Fruit fly (Drosophila melanogaster): ENCODE data around the gene Srx.

The Srx gene

DNA sequence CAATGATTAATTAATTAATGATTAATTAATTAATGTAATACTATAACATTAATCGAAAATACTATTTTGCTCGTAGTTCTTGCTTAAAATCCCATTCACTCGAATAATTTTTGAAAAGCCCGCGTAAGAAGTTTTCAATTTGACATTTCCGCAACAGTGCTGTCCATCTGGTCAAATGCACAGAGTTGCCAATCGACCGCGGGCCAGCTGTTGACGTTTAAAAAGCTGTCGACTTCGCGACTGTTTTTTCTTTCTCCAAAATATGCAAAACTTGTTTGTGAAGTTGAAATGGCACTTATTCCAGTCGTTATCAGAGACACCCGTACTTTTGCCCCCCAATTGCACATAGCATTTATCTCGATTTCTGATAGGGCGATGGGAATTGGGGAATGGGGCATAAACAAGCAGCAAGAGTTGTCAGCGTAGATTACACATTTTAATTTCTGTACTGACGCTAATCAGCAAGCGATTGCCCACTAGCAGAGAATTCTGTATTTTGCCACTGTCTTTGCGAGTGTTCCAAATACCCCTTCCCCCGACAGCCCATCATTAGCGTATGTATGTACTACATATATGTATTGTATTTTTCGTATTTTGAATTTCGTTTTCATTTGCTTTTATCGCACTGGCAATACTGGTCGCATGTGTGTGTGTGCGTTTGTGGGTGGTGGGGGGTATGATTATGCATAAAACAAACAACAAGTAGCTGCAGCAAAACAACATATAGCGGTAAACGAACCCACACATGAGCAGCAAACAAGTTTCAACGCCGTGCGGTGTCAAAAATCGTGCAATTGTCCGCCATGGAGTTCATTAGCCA lies at the start of gene Srx (continued):
- TF ChIP-seq HHEX (GFP tag; optimal IDR thresholded peaks at IDR 0.05) (peak; percentile 23), Taf1 (GFP tag; IDR thresholded peaks at IDR 0.05) (no peak), Sry-δ (GFP tag; optimal IDR thresholded peaks at IDR 0.05) (peak; percentile 21), Ada2b (GFP tag; IDR thresholded peaks at IDR 0.05) (no peak), CG4617 (GFP tag; optimal IDR thresholded peaks at IDR 0.05; ENCODE audit: borderline replicate concordance) (no peak), nom (GFP tag; optimal IDR thresholded peaks at IDR 0.05) (peak; percentile 37), CG4424 (GFP tag; optimal IDR thresholded peaks at IDR 0.05) (no peak), CrebB (tag; optimal IDR thresholded peaks at IDR 0.05) (peak; percentile 13), seq (GFP tag; IDR thresholded peaks at IDR 0.05) (no peak), ssp (GFP tag; IDR thresholded peaks at IDR 0.05) (no peak), CG12071 (GFP tag; optimal IDR thresholded peaks at IDR 0.05) (no peak), CG2202 (tag; optimal IDR thresholded peaks at IDR 0.05) (no peak), Aef1 (GFP tag; IDR thresholded peaks at IDR 0.05) (no peak), Asciz (GFP tag; optimal IDR thresholded peaks at IDR 0.05) (no peak), CG7839 (tag; optimal IDR thresholded peaks at IDR 0.05) (peak; percentile 24), CG4282 (GFP tag; optimal IDR thresholded peaks at IDR 0.05) (no peak), CG3065 (GFP tag; optimal IDR thresholded peaks at IDR 0.05) (no peak), esg (GFP tag; conservative IDR thresholded peaks at IDR 0.05) (no peak), D (optimal IDR thresholded peaks at IDR 0.05) (no peak), D (GFP tag; optimal IDR thresholded peaks at IDR 0.05) (no peak), CG13287 (GFP tag; IDR thresholded peaks at IDR 0.05; ENCODE audit: partially characterized antibody) (peak; percentile 14; the same call in 1 of the 2 replicates), HLH3B (GFP tag; IDR thresholded peaks at IDR 0.05) (no peak), Deaf1 (tag; optimal IDR thresholded peaks at IDR 0.05) (no peak), CG7745 (tag; optimal IDR thresholded peaks at IDR 0.05) (no peak), CG12942 (GFP tag; optimal IDR thresholded peaks at IDR 0.05) (no peak), gsb-n (tag; optimal IDR thresholded peaks at IDR 0.05) (no peak), dm (GFP tag; optimal IDR thresholded peaks at IDR 0.05) (no peak), CG1832 (GFP tag; optimal IDR thresholded peaks at IDR 0.05) (no peak), CHES-1-like (GFP tag; optimal IDR thresholded peaks at IDR 0.05) (no peak), luna (GFP tag; optimal IDR thresholded peaks at IDR 0.05) (no peak), CG17802 (tag; optimal IDR thresholded peaks at IDR 0.05) (no peak), ac (GFP tag; optimal IDR thresholded peaks at IDR 0.05) (no peak), CG6254 (GFP tag; optimal IDR thresholded peaks at IDR 0.05) (no peak), CG14014 (GFP tag; IDR thresholded peaks at IDR 0.05) (no peak), C15 (GFP tag; IDR thresholded peaks at IDR 0.05) (no peak), fd3F (GFP tag; optimal IDR thresholded peaks at IDR 0.05) (no peak), hkb (optimal IDR thresholded peaks at IDR 0.05) (no peak), hkb (GFP tag; IDR thresholded peaks at IDR 0.05) (no peak), CG10209 (GFP tag; optimal IDR thresholded peaks at IDR 0.05) (peak; percentile 15), scrt (GFP tag; optimal IDR thresholded peaks at IDR 0.05) (no peak), CG12104 (GFP tag; optimal IDR thresholded peaks at IDR 0.05) (no peak), CG2712 (tag; optimal IDR thresholded peaks at IDR 0.05) (no peak), hth (optimal IDR thresholded peaks at IDR 0.05) (no peak), CG32532 (GFP tag; IDR thresholded peaks at IDR 0.05) (no peak), Stat92E (GFP tag; optimal IDR thresholded peaks at IDR 0.05) (no peak), ham (GFP tag; IDR thresholded peaks at IDR 0.05) (no peak), Jarid2 (GFP tag; optimal IDR thresholded peaks at IDR 0.05) (no peak), Mad (GFP tag; optimal IDR thresholded peaks at IDR 0.05) (no peak), Gsc (GFP tag; IDR thresholded peaks at IDR 0.05) (no peak), gro (GFP tag; optimal IDR thresholded peaks at IDR 0.05) (peak; percentile 0), eve (GFP tag; optimal IDR thresholded peaks at IDR 0.05) (no peak)
